Fruit fly (Drosophila melanogaster) whole organism: ENCODE measurements around the gene CG43759.

Experiments used
- CG8478 ChIP-seq: fragments of >200 bp; optimal IDR thresholded peaks from 2 replicates; lab custom pipeline; 2018; ENCODE audit warnings: inconsistent platforms
- Dll ChIP-seq: fragments of >200 bp; optimal IDR thresholded peaks from 2 replicates; lab custom pipeline; 2017
- EcR ChIP-seq, 2 experiments: fragments of >200 bp; optimal IDR thresholded peaks; 2 replicates each; lab custom pipeline; 2017; ENCODE audit warnings: missing biosample characterization in 2 of 2, missing genetic modification characterization in 2 of 2, missing genetic modification reagents in 2 of 2
- pan ChIP-seq: fragments of >200 bp; optimal IDR thresholded peaks from 2 replicates; lab custom pipeline; 2017
- psq ChIP-seq: fragments of >200 bp; optimal IDR thresholded peaks from 2 replicates; lab custom pipeline; 2017
- usp ChIP-seq: fragments of >200 bp; optimal IDR thresholded peaks from 2 replicates; lab custom pipeline; 2017; ENCODE audit warnings: missing biosample characterization, missing genetic modification characterization, mixed read lengths

Gene CG43759

dm6 chrX:19073878-19074277 is 143.7 kb downstream of the CG43759 start:
- TF ChIP-seq EcR (GFP tag; optimal IDR thresholded peaks at IDR 0.05; lab: Kevin White, UChicago) = no peak
- no peak for TF ChIP-seq psq (lab: Kevin White, UChicago)
- no peak for TF ChIP-seq pan
- no peak for TF ChIP-seq usp (GFP tag; lab: Kevin White, UChicago)
- TF ChIP-seq Dll (lab: Kevin White, UChicago) = no peak
- TF ChIP-seq CG8478 (lab: Kevin White, UChicago) = no peak

DNA sequence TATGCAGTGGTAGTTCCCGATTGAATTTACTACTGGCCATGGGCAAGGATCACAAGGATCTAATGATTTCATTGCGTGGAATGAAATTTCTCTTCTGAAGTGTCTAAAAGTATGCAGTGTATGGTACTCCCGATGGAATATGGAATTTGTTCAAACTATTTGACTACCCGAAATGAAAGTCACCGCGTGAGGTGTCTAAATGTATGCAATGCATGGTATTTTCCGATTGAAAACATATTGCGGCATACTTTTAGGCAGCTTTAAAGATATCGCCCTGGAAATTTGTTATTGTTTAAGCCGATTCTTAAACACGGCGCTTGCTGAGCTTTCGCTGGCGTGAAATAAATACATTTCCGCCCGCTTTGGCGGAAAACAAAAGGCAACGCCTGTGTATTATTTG is 144.4 kb downstream of the CG43759 start:
- no peak for TF ChIP-seq psq (lab: Kevin White, UChicago)
- no peak for TF ChIP-seq usp (GFP tag; lab: Kevin White, UChicago)
- TF ChIP-seq CG8478 (lab: Kevin White, UChicago) = no peak
- TF ChIP-seq pan = no peak
- TF ChIP-seq Dll (lab: Kevin White, UChicago) = no peak
- TF ChIP-seq EcR (GFP tag; optimal IDR thresholded peaks at IDR 0.05; lab: Kevin White, UChicago) = no peak

dm6 chrX:19077420-19077819 is 147.3 kb downstream of the CG43759 start, which contains the start of gene CG7406:
CG7406 (plus strand) TSS chrX:19077720.
- TF ChIP-seq CG8478 (lab: Kevin White, UChicago) = no peak
- TF ChIP-seq EcR (GFP tag; optimal IDR thresholded peaks at IDR 0.05; lab: Kevin White, UChicago) = no peak
- no peak for TF ChIP-seq Dll (lab: Kevin White, UChicago)
- no peak for TF ChIP-seq pan
- no peak for TF ChIP-seq psq (lab: Kevin White, UChicago)
- TF ChIP-seq usp (GFP tag; lab: Kevin White, UChicago) = no peak
